Worm (Caenorhabditis elegans) whole organism, mixed stage, embryonic: ENCODE data around the gene sre-31.

ENCODE experiments used
- bed-3 ChIP-seq: fragments of 200-800 bp; sonication (Bioruptor generic); optimal IDR thresholded peaks from 3 replicates; lab custom pipeline; 2018; ENCODE audit warnings: mild to moderate bottlenecking, missing genetic modification characterization, moderate library complexity, missing compliant biosample characterization
- blmp-1 ChIP-seq: fragments of 150-350 bp; optimal IDR thresholded peaks from 2 replicates; lab custom pipeline; 2014; ENCODE audit warnings: missing biosample characterization, missing genetic modification characterization
- ceh-39 ChIP-seq: fragments of 150-350 bp; optimal IDR thresholded peaks from 2 replicates; lab custom pipeline; 2014; ENCODE audit warnings: missing biosample characterization, missing genetic modification characterization
- ceh-43 ChIP-seq: fragments of 200-800 bp; sonication (Bioruptor generic); optimal IDR thresholded peaks from 2 replicates; lab custom pipeline; 2018; ENCODE audit warnings: mild to moderate bottlenecking, missing genetic modification characterization, moderate library complexity, missing compliant biosample characterization
- ces-1 ChIP-seq: fragments of 150-350 bp; optimal IDR thresholded peaks from 2 replicates; lab custom pipeline; 2014; ENCODE audit warnings: missing biosample characterization, missing genetic modification reagents, missing genetic modification characterization
- cnd-1 ChIP-seq: fragments of 200-800 bp; sonication (Bioruptor generic); optimal IDR thresholded peaks from 2 replicates; lab custom pipeline; 2018; ENCODE audit warnings: mild to moderate bottlenecking, missing genetic modification characterization, missing compliant biosample characterization
- drap-1 ChIP-seq: fragments of 200-800 bp; sonication (Bioruptor generic); optimal IDR thresholded peaks from 3 replicates; lab custom pipeline; 2018; ENCODE audit warnings: mild to moderate bottlenecking, missing genetic modification characterization, missing compliant biosample characterization
- elt-1 ChIP-seq: sonication (generic microtip); optimal IDR thresholded peaks from 2 replicates; lab custom pipeline; 2017; ENCODE audit warnings: missing genetic modification characterization, mild to moderate bottlenecking, missing compliant biosample characterization, antibody characterized with exemption, moderate library complexity, borderline replicate concordance; ENCODE audit not compliant: insufficient read depth
- elt-3 ChIP-seq: fragments of 150-350 bp; optimal IDR thresholded peaks from 2 replicates; lab custom pipeline; 2014; ENCODE audit warnings: missing biosample characterization, missing genetic modification characterization
- flh-1 ChIP-seq: fragments of 200-800 bp; sonication (Bioruptor generic); optimal IDR thresholded peaks from 2 replicates; lab custom pipeline; 2018; ENCODE audit warnings: mild to moderate bottlenecking, missing genetic modification characterization, moderate library complexity, missing compliant biosample characterization
- ham-2 ChIP-seq: fragments of 200-800 bp; sonication (Bioruptor generic); optimal IDR thresholded peaks from 2 replicates; lab custom pipeline; 2018; ENCODE audit warnings: mild to moderate bottlenecking, missing genetic modification characterization, missing compliant biosample characterization
- hlh-1 ChIP-seq: fragments of 150-350 bp; optimal IDR thresholded peaks from 2 replicates; lab custom pipeline; 2014; ENCODE audit warnings: missing biosample characterization, missing genetic modification reagents, missing genetic modification characterization
- lin-13 ChIP-seq: fragments of 150-350 bp; optimal IDR thresholded peaks from 2 replicates; lab custom pipeline; 2014; ENCODE audit warnings: missing biosample characterization, missing genetic modification characterization
- lin-32 ChIP-seq: fragments of 200-800 bp; sonication (Bioruptor generic); optimal IDR thresholded peaks from 2 replicates; lab custom pipeline; 2018; ENCODE audit warnings: mild to moderate bottlenecking, missing genetic modification characterization, missing compliant biosample characterization
- lsy-2 ChIP-seq: fragments of 150-350 bp; optimal IDR thresholded peaks from 2 replicates; lab custom pipeline; 2014; ENCODE audit warnings: missing biosample characterization, missing genetic modification characterization
- mab-5 ChIP-seq: fragments of 150-350 bp; optimal IDR thresholded peaks from 2 replicates; lab custom pipeline; 2014; ENCODE audit warnings: missing biosample characterization, missing genetic modification characterization
- mep-1 ChIP-seq: fragments of 150-350 bp; optimal IDR thresholded peaks from 2 replicates; lab custom pipeline; 2017; ENCODE audit warnings: missing biosample characterization, missing genetic modification reagents, missing genetic modification characterization, inconsistent platforms
- mls-2 ChIP-seq: sonication (generic microtip); optimal IDR thresholded peaks from 2 replicates; lab custom pipeline; 2016; ENCODE audit warnings: mild to moderate bottlenecking, missing genetic modification characterization, moderate library complexity, missing compliant biosample characterization
- nhr-12 ChIP-seq: fragments of 150-350 bp; optimal IDR thresholded peaks from 2 replicates; lab custom pipeline; 2014; ENCODE audit warnings: missing biosample characterization, missing genetic modification characterization
- nhr-237 ChIP-seq: fragments of 150-350 bp; optimal IDR thresholded peaks from 2 replicates; lab custom pipeline; 2014; ENCODE audit warnings: missing biosample characterization, missing genetic modification characterization
- nhr-28 ChIP-seq: fragments of 150-350 bp; optimal IDR thresholded peaks from 2 replicates; lab custom pipeline; 2014; ENCODE audit warnings: missing biosample characterization, missing genetic modification characterization
- nhr-76 ChIP-seq: sonication (generic microtip); optimal IDR thresholded peaks from 2 replicates; lab custom pipeline; 2017; ENCODE audit warnings: missing biosample characterization, missing genetic modification characterization
- pha-4 ChIP-seq: fragments of 150-350 bp; optimal IDR thresholded peaks from 2 replicates; lab custom pipeline; 2018; ENCODE audit warnings: missing biosample characterization, missing genetic modification reagents, missing genetic modification characterization
- sem-2 ChIP-seq: fragments of 200-800 bp; sonication (Bioruptor generic); optimal IDR thresholded peaks from 2 replicates; lab custom pipeline; 2018; ENCODE audit warnings: mild to moderate bottlenecking, missing genetic modification characterization, missing compliant biosample characterization
- snpc-4 ChIP-seq: fragments of 150-350 bp; optimal IDR thresholded peaks from 2 replicates; lab custom pipeline; 2014; ENCODE audit warnings: missing biosample characterization, missing genetic modification characterization
- sptf-1 ChIP-seq: sonication (generic microtip); optimal IDR thresholded peaks from 2 replicates; lab custom pipeline; 2017; ENCODE audit warnings: mild to moderate bottlenecking, missing genetic modification characterization, moderate library complexity, missing compliant biosample characterization
- tbx-8 ChIP-seq: fragments of 200-800 bp; sonication (Bioruptor generic); optimal IDR thresholded peaks from 2 replicates; lab custom pipeline; 2018; ENCODE audit warnings: mild to moderate bottlenecking, missing genetic modification characterization, moderate library complexity, missing compliant biosample characterization
- unc-120 ChIP-seq: sonication (generic microtip); optimal IDR thresholded peaks from 2 replicates; lab custom pipeline; 2017; ENCODE audit warnings: missing genetic modification characterization, missing compliant biosample characterization; ENCODE audit not compliant: poor library complexity, severe bottlenecking
- unc-39 ChIP-seq: fragments of 150-350 bp; optimal IDR thresholded peaks from 2 replicates; lab custom pipeline; 2014; ENCODE audit warnings: missing biosample characterization, missing genetic modification characterization
- zip-8 ChIP-seq: fragments of 150-350 bp; optimal IDR thresholded peaks from 2 replicates; lab custom pipeline; 2014; ENCODE audit warnings: missing biosample characterization, missing genetic modification characterization
- ztf-11 ChIP-seq: fragments of 150-350 bp; optimal IDR thresholded peaks from 2 replicates; lab custom pipeline; 2014; ENCODE audit warnings: missing biosample characterization, missing genetic modification characterization

The sre-31 gene

DNA sequence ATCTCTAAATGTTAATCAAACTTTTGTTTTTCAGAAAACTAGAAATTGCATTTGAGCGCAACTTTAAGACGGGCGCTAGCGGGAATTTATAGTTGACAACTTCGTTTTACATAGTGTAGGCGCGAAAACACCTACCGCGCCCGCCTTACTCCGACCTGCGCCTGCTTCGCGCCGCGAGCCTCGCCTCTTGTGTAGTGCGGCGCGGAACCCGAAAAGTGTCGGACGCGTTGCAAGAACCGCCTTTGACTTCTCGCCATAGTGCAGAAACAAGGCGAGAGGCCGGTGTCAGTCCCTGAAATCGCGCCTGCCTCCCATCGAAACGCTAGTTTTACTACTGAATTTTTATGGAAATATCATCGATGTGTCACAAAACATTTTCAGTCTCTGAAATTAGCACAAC is 22.8 kb downstream of the sre-31 start:
- no peak for TF ChIP-seq ceh-39
- TF ChIP-seq nhr-12 (tag; lab: Kevin White, UChicago) = no peak
- no peak for TF ChIP-seq tbx-8 (GFP tag; lab: Kevin White, UChicago)
- no peak for TF ChIP-seq sptf-1
- TF ChIP-seq elt-3 = no peak
- no peak for TF ChIP-seq zip-8 (tag; lab: Kevin White, UChicago)
- no peak for TF ChIP-seq unc-120 (tag; lab: Kevin White, UChicago)
- no peak for TF ChIP-seq bed-3 (GFP tag; lab: Kevin White, UChicago)
- no peak for TF ChIP-seq nhr-237
- TF ChIP-seq nhr-76 (tag; lab: Kevin White, UChicago) = no peak
- no peak for TF ChIP-seq hlh-1
- no peak for TF ChIP-seq mls-2 (tag; lab: Kevin White, UChicago)
- no peak for TF ChIP-seq elt-1 (tag; lab: Kevin White, UChicago)
- no peak for TF ChIP-seq lin-13 (tag; lab: Kevin White, UChicago)

DNA sequence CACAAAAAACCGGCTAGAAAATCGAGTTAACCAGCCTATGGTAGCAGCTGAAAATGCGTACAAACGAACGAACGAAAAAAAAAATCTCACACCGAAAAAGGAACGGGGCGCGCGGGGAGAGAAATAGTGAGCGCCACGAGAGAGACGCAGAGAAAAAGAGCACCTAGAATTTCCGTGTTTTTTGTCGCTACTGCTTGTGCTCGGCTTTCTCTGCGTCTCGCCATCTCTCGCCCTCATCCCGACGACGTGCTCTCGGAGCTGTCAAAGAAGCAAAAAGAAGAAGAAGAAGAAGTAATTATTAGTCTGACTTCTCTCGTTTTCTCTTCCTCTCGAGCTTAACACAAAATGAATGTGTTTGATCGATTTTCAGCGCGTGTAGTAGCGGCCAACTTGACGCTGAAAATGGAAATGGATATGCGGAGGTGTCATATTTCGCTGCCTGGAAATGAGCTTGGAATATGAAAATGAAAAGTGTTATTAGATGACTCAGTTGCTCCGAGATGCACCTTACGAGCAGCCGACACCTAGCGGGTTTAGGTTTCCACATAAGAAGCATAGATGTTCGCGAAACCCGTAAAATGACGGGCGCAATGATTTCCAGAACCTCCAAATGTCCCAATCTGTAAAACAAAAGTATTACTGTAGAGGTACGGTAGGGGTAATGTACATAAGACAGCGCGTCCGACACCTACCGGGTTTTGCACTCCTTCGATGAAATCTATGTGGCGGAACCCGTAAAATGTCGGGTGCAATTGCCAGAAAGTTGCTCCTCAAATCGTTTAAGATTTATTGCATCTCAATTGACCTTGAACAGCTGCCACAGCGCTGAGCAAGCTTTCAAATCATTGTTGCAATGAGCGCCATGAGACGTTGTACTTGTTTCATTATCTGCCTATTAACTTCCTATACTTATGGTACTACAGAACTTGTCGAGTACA is 25.7 kb downstream of the sre-31 start, which contains the start of gene btb-14:
TSS of gene btb-14 (plus strand) at position 839 of the 938 bp plus-strand sequence.
- TF ChIP-seq hlh-1 (peak; percentile 0), flh-1 (GFP tag; lab: Kevin White, UChicago) (no peak), ces-1 (no peak), unc-39 (peak; percentile 23), cnd-1 (tag; lab: Kevin White, UChicago) (no peak), sem-2 (no peak), elt-3 (no peak), sptf-1 (no peak)

DNA sequence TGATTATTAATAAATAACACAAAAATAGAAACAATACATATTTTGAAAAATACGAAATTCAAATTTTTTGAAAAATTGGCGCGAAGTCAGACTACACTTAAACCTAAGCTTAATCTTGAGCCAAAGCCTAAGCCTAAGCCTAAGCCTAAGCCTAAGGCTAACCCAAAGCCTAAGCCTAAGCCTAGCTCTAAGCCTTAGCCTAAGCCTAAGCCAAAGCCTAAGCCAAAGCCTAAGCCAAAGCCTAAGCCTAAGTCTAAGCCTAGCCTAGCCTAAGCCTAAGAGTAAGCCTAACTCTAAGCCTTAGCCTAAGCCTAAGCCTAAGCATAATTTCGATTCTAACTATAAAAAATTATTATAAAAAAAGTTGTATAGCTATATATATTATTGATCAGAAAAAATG is 27.7 kb downstream of the sre-31 start:
- TF ChIP-seq mep-1 (no peak), ham-2 (peak; percentile 12)

DNA sequence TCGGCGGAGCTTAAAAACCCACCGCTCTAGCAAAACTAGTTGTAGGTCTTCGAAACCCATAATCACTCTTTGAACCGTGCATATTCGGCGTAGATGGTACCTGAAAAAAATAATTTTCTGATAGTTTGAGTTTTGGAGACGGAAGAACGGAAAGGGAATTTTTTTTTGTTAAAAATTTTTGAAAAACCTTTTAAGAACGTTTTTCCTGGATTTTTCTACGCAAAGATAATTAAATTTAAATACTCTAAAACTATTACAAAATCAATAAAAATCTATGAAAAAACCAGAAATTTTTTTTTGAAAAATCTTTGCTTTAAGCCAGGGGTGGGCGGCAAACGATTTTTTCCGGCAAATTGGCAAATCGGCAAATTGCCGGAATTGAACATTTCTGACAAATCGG is 29.2 kb downstream of the sre-31 start, which contains the start of gene marc-5:
TSS of gene marc-5 (minus strand) at position 101 of the 400 bp plus-strand sequence.
- TF ChIP-seq nhr-28 (tag; lab: Kevin White, UChicago) (no peak), drap-1 (GFP tag; lab: Kevin White, UChicago) (no peak), tbx-8 (GFP tag; lab: Kevin White, UChicago) (no peak), nhr-76 (tag; lab: Kevin White, UChicago) (no peak), ceh-43 (GFP tag; lab: Kevin White, UChicago) (no peak), flh-1 (GFP tag; lab: Kevin White, UChicago) (no peak), bed-3 (GFP tag; lab: Kevin White, UChicago) (no peak), nhr-12 (tag; lab: Kevin White, UChicago) (no peak), zip-8 (tag; lab: Kevin White, UChicago) (no peak), snpc-4 (tag; lab: Kevin White, UChicago) (no peak), mls-2 (tag; lab: Kevin White, UChicago) (no peak)

DNA sequence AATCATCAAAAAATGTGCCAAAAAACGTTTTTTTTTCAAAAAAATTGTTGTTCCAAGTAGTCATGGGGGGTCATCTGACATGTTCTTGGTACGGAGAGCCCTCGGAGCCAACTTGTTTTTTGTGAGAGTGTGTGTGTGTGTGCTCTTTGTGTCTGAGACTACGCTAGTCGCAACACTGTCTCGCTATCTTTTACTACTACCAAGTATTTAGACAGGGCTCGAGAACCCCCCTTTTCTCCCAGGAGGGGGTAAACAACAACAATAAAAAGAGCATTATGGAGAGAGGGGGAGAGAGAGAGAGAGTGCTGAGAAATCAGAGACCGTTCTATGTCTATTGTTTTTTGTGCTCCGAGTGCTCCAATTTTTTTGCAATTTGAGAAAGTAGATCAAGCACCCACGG is 29.8 kb downstream of the sre-31 start:
- TF ChIP-seq snpc-4 (tag; lab: Kevin White, UChicago) (no peak), nhr-76 (tag; lab: Kevin White, UChicago) (no peak), lsy-2 (tag; lab: Kevin White, UChicago) (no peak), bed-3 (GFP tag; lab: Kevin White, UChicago) (no peak), mab-5 (tag; lab: Kevin White, UChicago) (no peak), lin-32 (GFP tag; lab: Kevin White, UChicago) (no peak), lin-13 (tag; lab: Kevin White, UChicago) (no peak), pha-4 (tag; lab: Kevin White, UChicago) (no peak), ceh-43 (GFP tag; lab: Kevin White, UChicago) (no peak), mls-2 (tag; lab: Kevin White, UChicago) (no peak), ztf-11 (no peak), blmp-1 (no peak)
